Worm (Caenorhabditis elegans) whole organism, midembryonic: ENCODE measurements around the gene che-11.

ENCODE experiments used
- cog-1 ChIP-seq: sonication (generic microtip); optimal IDR thresholded peaks from 2 replicates; lab custom pipeline; 2016; ENCODE audit warnings: missing genetic modification characterization, missing compliant biosample characterization
- flt-1 ChIP-seq: fragments of 200-800 bp; sonication (Bioruptor generic); IDR thresholded peaks from 2 replicates; pipeline ENCODE4 v1.3.6; 2022; ENCODE audit warnings: missing genetic modification characterization, missing compliant biosample characterization
- ztf-23 ChIP-seq: fragments of 200-800 bp; sonication (Bioruptor generic); IDR thresholded peaks from 2 replicates; pipeline ENCODE4 v1.3.6; 2022; ENCODE audit warnings: missing genetic modification reagents, missing genetic modification characterization, missing compliant biosample characterization

DNA sequence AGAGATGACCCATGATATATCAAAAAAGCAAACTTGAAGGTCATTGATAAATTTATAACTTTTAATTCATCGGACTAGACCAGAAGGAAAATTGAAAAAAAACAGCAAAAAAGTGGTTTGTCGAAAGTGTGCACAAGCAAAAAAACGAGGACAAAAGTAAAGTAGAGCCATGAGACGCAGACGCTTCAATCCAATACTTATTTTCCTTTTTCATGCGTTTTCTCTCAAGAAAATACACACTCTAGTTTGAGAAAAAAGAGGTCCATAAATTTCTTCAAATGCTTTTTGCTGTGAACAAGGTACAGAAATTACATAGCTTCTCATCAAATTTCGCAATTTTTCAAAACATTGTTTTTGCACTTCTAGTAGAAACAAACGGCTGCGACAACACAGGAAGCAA is 10.7 kb upstream of the che-11 start:
- no peak for TF ChIP-seq flt-1 (GFP tag; lab: Robert Waterston, UW)
- TF ChIP-seq cog-1, result no peak
- TF ChIP-seq ztf-23 (GFP tag; lab: Robert Waterston, UW), result no peak
